Fruit fly (Drosophila melanogaster) whole organism, prepupa: ENCODE results near the gene kek5.

Experiments
- CG10631 ChIP-seq: fragments of 200-800 bp; sonication (Bioruptor generic); optimal IDR thresholded peaks from 2 replicates; lab custom pipeline; 2016; ENCODE audit warnings: missing biosample characterization, missing genetic modification characterization
- CG10669 ChIP-seq: fragments of 200-800 bp; sonication (Bioruptor generic); optimal IDR thresholded peaks from 3 replicates; lab custom pipeline; 2018; ENCODE audit warnings: missing biosample characterization, mild to moderate bottlenecking, missing genetic modification characterization, moderate library complexity
- CG11762 ChIP-seq: fragments of 200-800 bp; sonication (Bioruptor generic); optimal IDR thresholded peaks from 3 replicates; lab custom pipeline; 2016; ENCODE audit warnings: missing biosample characterization, missing genetic modification characterization; ENCODE audit not compliant: insufficient read depth
- CG11902 ChIP-seq: fragments of 200-800 bp; sonication (Bioruptor generic); optimal IDR thresholded peaks from 3 replicates; lab custom pipeline; 2016; ENCODE audit warnings: missing biosample characterization, missing genetic modification characterization
- CG1621 ChIP-seq: fragments of 200-800 bp; sonication (Bioruptor generic); optimal IDR thresholded peaks from 3 replicates; lab custom pipeline; 2018; ENCODE audit warnings: missing biosample characterization, mild to moderate bottlenecking, missing genetic modification characterization
- CG16779 ChIP-seq: fragments of 200-800 bp; sonication (Bioruptor generic); optimal IDR thresholded peaks from 3 replicates; lab custom pipeline; 2017; ENCODE audit warnings: missing biosample characterization, mild to moderate bottlenecking, missing genetic modification characterization
- CG3032 ChIP-seq: fragments of 200-800 bp; optimal IDR thresholded peaks from 2 replicates; lab custom pipeline; 2019; ENCODE audit warnings: missing biosample characterization, mild to moderate bottlenecking, missing genetic modification characterization, moderate library complexity
- CG31627 ChIP-seq: fragments of 200-800 bp; sonication (Bioruptor generic); optimal IDR thresholded peaks from 3 replicates; lab custom pipeline; 2016; ENCODE audit warnings: missing biosample characterization, missing genetic modification characterization
- CG32006 ChIP-seq: fragments of 200-800 bp; sonication (Bioruptor generic); optimal IDR thresholded peaks from 3 replicates; lab custom pipeline; 2017; ENCODE audit warnings: missing biosample characterization, mild to moderate bottlenecking, missing genetic modification characterization
- CG34406 ChIP-seq: fragments of 200-800 bp; sonication (Bioruptor generic); optimal IDR thresholded peaks from 3 replicates; lab custom pipeline; 2016; ENCODE audit warnings: missing biosample characterization, missing genetic modification characterization
- CG4318 ChIP-seq: fragments of 200-800 bp; sonication (Bioruptor generic); optimal IDR thresholded peaks from 3 replicates; lab custom pipeline; 2017; ENCODE audit warnings: missing biosample characterization, mild to moderate bottlenecking, missing genetic modification characterization
- CG6276 ChIP-seq: fragments of 200-800 bp; sonication (Bioruptor generic); optimal IDR thresholded peaks from 2 replicates; lab custom pipeline; 2017; ENCODE audit warnings: missing biosample characterization, mild to moderate bottlenecking, missing genetic modification characterization
- CG7368 ChIP-seq: fragments of 200-800 bp; sonication (Bioruptor generic); optimal IDR thresholded peaks from 3 replicates; lab custom pipeline; 2016; ENCODE audit warnings: missing biosample characterization, missing genetic modification characterization
- CG8119 ChIP-seq: fragments of 200-800 bp; sonication (Bioruptor generic); IDR thresholded peaks from 3 replicates; pipeline ENCODE4 v1.3.6; 2022; ENCODE audit warnings: missing biosample characterization, missing genetic modification characterization
- CG8319 ChIP-seq: fragments of 200-800 bp; sonication (Bioruptor generic); optimal IDR thresholded peaks from 3 replicates; lab custom pipeline; 2016; ENCODE audit warnings: missing biosample characterization, missing genetic modification characterization
- CG8632 ChIP-seq: fragments of 200-800 bp; sonication (Bioruptor generic); optimal IDR thresholded peaks from 3 replicates; lab custom pipeline; 2016; ENCODE audit warnings: missing biosample characterization, missing genetic modification characterization
- CG9139 ChIP-seq: fragments of 200-800 bp; sonication (Bioruptor generic); optimal IDR thresholded peaks from 3 replicates; lab custom pipeline; 2017; ENCODE audit warnings: missing biosample characterization, mild to moderate bottlenecking, missing genetic modification characterization
- Eip75B ChIP-seq: fragments of 200-800 bp; sonication (Bioruptor generic); optimal IDR thresholded peaks from 3 replicates; lab custom pipeline; 2016; ENCODE audit warnings: missing biosample characterization, missing genetic modification characterization
- Eip78C ChIP-seq: fragments of 200-800 bp; sonication (Bioruptor generic); peaks from one replicate; lab custom pipeline; 2016; ENCODE audit warnings: missing biosample characterization, missing genetic modification characterization
- Gug ChIP-seq: fragments of 200-800 bp; sonication (Bioruptor generic); IDR thresholded peaks from 2 replicates; pipeline ENCODE4 v1.3.6; 2022; ENCODE audit warnings: missing biosample characterization, missing genetic modification characterization
- Hr38 ChIP-seq: sonication (Bioruptor generic); optimal IDR thresholded peaks from 2 replicates; lab custom pipeline; 2016; ENCODE audit warnings: missing biosample characterization, missing genetic modification characterization
- Hr39 ChIP-seq: fragments of 200-800 bp; sonication (Bioruptor generic); optimal IDR thresholded peaks from 2 replicates; lab custom pipeline; 2016; ENCODE audit warnings: missing biosample characterization, missing genetic modification characterization
- Lpt ChIP-seq: fragments of 200-800 bp; sonication (Bioruptor generic); optimal IDR thresholded peaks from 3 replicates; lab custom pipeline; 2016; ENCODE audit warnings: missing biosample characterization, missing genetic modification characterization
- Met ChIP-seq: fragments of 200-800 bp; sonication (Bioruptor generic); optimal IDR thresholded peaks from 3 replicates; lab custom pipeline; 2016; ENCODE audit warnings: missing biosample characterization, missing genetic modification characterization
- OdsH ChIP-seq: fragments of 200-800 bp; sonication (Bioruptor generic); optimal IDR thresholded peaks from 3 replicates; lab custom pipeline; 2016; ENCODE audit warnings: missing biosample characterization, missing genetic modification characterization
- Smox ChIP-seq: fragments of 200-800 bp; sonication (Bioruptor generic); optimal IDR thresholded peaks from 3 replicates; lab custom pipeline; 2016; ENCODE audit warnings: missing biosample characterization, missing genetic modification characterization
- Sox102F ChIP-seq: fragments of 200-800 bp; sonication (Bioruptor generic); optimal IDR thresholded peaks from 2 replicates; lab custom pipeline; 2016; ENCODE audit warnings: missing biosample characterization, mild to moderate bottlenecking, missing genetic modification characterization
- Sox15 ChIP-seq: fragments of 200-800 bp; sonication (Bioruptor generic); optimal IDR thresholded peaks from 3 replicates; lab custom pipeline; 2016; ENCODE audit warnings: missing biosample characterization, missing genetic modification characterization
- acj6 ChIP-seq: fragments of 200-800 bp; sonication (Bioruptor generic); optimal IDR thresholded peaks from 3 replicates; lab custom pipeline; 2016; ENCODE audit warnings: missing biosample characterization, missing genetic modification characterization
- dac ChIP-seq: fragments of 200-800 bp; sonication (Bioruptor generic); optimal IDR thresholded peaks from 2 replicates; lab custom pipeline; 2017; ENCODE audit warnings: missing biosample characterization, mild to moderate bottlenecking, missing genetic modification characterization
- dsx ChIP-seq: fragments of 200-800 bp; optimal IDR thresholded peaks from 3 replicates; lab custom pipeline; 2019; ENCODE audit warnings: missing biosample characterization, mild to moderate bottlenecking, missing genetic modification characterization, moderate library complexity; ENCODE audit not compliant: poor library complexity, severe bottlenecking
- esn ChIP-seq: fragments of 200-800 bp; sonication (Bioruptor generic); optimal IDR thresholded peaks from 2 replicates; lab custom pipeline; 2016; ENCODE audit warnings: missing biosample characterization, mild to moderate bottlenecking, missing genetic modification characterization, moderate library complexity
- fd59A ChIP-seq: fragments of 200-800 bp; sonication (Bioruptor generic); optimal IDR thresholded peaks from 2 replicates; lab custom pipeline; 2017; ENCODE audit warnings: missing biosample characterization, mild to moderate bottlenecking, missing genetic modification characterization, missing genetic modification reagents
- lz ChIP-seq: fragments of 200-800 bp; sonication (Bioruptor generic); optimal IDR thresholded peaks from 3 replicates; lab custom pipeline; 2016; ENCODE audit warnings: missing biosample characterization, missing genetic modification characterization
- spab ChIP-seq: fragments of 200-800 bp; sonication (Bioruptor generic); optimal IDR thresholded peaks from 2 replicates; lab custom pipeline; 2017; ENCODE audit warnings: missing biosample characterization, mild to moderate bottlenecking, missing genetic modification characterization, missing genetic modification reagents
- ss ChIP-seq, 2 experiments: fragments of 200-800 bp; sonication (Bioruptor generic); optimal IDR thresholded peaks; 2 replicates in 1 of 2; 3 replicates in 1 of 2; lab custom pipeline; 2017 to 2018; ENCODE audit warnings: mild to moderate bottlenecking in 2 of 2, missing biosample characterization in 2 of 2, missing genetic modification characterization in 2 of 2, moderate library complexity in 1 of 2
- svp ChIP-seq: fragments of 200-800 bp; sonication (Bioruptor generic); peaks from one replicate; lab custom pipeline; 2016; ENCODE audit warnings: missing biosample characterization, missing genetic modification characterization
- topi ChIP-seq: fragments of 200-800 bp; sonication (Bioruptor generic); optimal IDR thresholded peaks from 3 replicates; lab custom pipeline; 2016; ENCODE audit warnings: missing biosample characterization, missing genetic modification characterization
- vri ChIP-seq: fragments of 200-800 bp; sonication (Bioruptor generic); optimal IDR thresholded peaks from 3 replicates; lab custom pipeline; 2016; ENCODE audit warnings: missing biosample characterization, mild to moderate bottlenecking, missing genetic modification characterization

kek5 gene

DNA sequence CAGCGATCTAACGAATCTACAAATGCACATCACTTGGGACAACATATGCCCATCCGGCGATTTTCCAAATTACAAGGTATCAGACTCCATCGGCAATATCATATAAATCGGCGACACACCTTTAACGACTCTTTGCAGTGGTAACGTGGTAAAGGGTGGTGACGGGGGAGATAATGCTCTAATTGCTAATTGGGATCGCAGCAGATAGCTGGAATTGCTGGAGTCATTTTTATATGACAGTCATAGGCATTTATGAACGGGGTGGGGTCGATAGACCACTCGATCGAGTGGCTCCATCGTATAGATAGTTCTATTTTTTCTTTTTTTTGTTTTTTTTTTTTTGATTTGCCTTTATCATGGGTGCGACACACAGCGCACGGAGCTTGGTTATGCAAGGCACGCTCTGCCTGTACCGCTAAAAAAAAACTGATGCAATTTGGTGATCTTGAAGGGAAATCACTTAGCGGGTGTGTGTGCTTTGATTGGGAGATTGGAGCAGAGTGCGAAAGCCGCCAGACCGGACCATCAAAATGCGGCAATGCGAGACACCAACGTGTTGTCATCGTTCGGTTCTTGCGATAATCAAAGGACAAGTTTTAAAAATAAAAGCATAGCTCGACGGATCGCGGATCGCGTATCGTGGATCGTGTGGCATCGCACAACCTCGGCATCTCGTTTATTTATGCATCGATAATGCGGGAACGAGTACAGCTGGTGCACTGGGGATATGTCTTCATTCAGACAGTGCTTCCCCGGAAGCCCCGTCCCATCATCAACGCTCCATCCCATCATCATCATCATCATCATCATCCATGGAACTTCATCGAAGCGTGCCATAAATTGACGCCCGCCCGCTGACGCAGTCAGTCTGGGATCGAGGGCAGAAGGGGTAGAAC lies 38.5 kb upstream of the kek5 start (continued):
- TF ChIP-seq dac (GFP tag; lab: Kevin White, UChicago) = no peak
- no peak for TF ChIP-seq CG10631
- TF ChIP-seq CG1621 (tag; lab: Kevin White, UChicago) = peak; percentile 35
- TF ChIP-seq CG31627 (GFP tag; lab: Kevin White, UChicago) = no peak
- no peak for TF ChIP-seq Eip75B (GFP tag; lab: Kevin White, UChicago)
- no peak for TF ChIP-seq CG7368 (GFP tag; lab: Kevin White, UChicago)
- peak; percentile 44 to 52 for TF ChIP-seq ss (GFP tag; optimal IDR thresholded peaks at IDR 0.05; lab: Kevin White, UChicago)
- no peak for TF ChIP-seq CG32006 (GFP tag; lab: Kevin White, UChicago)
- no peak for TF ChIP-seq CG4318 (GFP tag; lab: Kevin White, UChicago)

DNA sequence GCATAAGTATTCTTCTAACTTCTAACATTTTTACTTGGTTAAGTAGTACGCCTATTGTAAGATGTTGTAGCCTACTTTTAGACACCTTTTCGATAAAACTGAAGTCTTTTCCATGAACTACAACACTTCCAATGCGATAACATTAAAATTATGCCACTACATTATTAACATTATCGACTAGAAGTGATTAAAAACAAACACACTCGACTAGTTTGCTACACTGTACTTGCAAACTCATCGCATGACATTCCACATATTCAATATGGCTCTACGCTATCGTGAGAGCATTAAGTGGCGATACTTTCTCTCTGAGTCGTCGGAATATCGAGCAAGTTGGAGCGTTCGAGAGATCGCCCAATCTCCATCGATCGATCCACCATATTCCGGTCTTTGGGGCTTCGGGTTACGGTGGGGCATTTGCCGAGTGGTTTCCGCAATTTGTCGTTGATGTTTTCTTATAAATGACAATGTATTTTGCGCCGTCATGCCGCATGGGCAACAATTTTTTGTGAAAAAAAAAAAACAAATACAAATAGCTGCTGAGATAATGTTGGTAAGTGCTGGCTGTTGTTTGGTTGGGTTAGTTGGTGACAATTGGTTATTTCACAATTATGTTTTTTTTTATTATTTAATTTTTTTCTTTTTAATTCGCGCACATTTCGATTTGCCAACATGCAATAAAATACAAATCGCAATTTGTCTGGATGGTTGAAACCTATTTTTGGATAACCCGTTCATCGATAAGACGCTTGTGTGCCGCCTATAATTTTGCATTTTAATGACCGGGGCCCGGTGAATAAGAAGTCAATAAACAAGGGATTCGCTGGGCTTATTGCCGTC lies 37.3 kb upstream of the kek5 start:
- TF ChIP-seq svp (GFP tag; lab: Kevin White, UChicago) = peak; percentile 79
- peak; percentile 27; the same call in 1 of the 3 replicates for TF ChIP-seq CG8119 (GFP tag; lab: Robert Waterston, UW)
- TF ChIP-seq Smox = no peak
- peak; percentile 1 for TF ChIP-seq Sox102F (GFP tag; lab: Kevin White, UChicago)
- TF ChIP-seq Eip78C (GFP tag; lab: Kevin White, UChicago) = peak; percentile 71
- TF ChIP-seq dsx (GFP tag; lab: Kevin White, UChicago) = peak; percentile 40
- no peak for TF ChIP-seq Hr38
- TF ChIP-seq vri (GFP tag; lab: Kevin White, UChicago) = no peak

DNA sequence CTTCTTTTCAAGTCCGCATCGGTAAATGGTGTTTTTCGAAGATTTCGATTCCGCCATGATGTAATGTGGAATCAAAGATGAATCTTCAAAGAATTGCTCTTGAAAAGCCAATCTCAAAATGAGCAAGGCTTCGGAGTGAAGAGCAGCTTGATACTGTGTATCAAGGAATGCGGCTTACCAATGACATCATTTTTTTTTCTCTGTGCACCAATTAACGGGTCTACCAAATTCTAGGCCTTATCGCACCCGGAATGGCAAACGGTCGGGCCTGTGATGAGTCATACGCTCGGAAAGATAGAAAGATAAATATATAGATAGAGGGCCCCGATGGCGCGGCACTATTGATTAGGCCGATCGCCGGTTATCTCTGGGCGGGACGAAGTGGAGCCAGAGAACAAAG lies 36.4 kb upstream of the kek5 start:
- TF ChIP-seq CG7368 (GFP tag; lab: Kevin White, UChicago) = no peak
- peak; percentile 58 for TF ChIP-seq vri (GFP tag; lab: Kevin White, UChicago)
- no peak for TF ChIP-seq lz (GFP tag; lab: Kevin White, UChicago)
- TF ChIP-seq CG1621 (tag; lab: Kevin White, UChicago) = no peak
- TF ChIP-seq CG8632 (GFP tag; lab: Kevin White, UChicago) = no peak
- TF ChIP-seq Hr38 = no peak
- no peak for TF ChIP-seq topi (GFP tag; lab: Kevin White, UChicago)

DNA sequence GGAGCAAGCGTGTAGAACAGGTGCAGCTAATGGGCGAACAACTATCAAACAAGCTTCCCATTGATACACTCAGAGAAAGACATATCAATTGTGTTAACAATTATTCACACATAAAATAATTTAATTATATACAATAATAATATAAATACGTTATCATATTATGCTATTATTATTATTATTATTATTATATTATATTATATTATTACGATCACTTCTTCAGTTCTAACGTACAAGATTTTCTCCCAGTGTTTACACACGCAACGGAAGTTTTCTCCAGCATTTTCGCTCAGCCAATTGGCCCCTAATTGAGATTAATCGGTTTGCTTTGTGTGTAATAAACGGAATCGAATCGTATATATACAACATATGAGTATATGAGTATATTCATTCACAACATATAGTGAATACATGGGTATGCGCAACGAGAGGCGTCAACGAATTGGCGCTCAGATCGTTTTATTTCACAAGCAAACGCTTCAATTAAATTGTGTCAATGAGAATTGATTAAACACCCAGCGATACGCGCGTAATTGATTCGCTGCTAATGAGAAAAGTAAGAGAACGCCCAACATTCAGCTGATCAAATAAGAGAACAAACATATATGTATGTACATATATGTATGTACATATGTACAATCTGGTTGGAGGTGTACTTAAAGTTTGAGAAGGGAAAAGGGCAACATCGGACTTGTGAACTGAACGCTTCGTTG lies 35.8 kb upstream of the kek5 start:
- peak; percentile 29 for TF ChIP-seq CG9139 (GFP tag; lab: Kevin White, UChicago)
- TF ChIP-seq CG6276 (GFP tag; lab: Kevin White, UChicago) = peak; percentile 47
- TF ChIP-seq CG11902 (GFP tag; lab: Kevin White, UChicago) = no peak
- TF ChIP-seq CG3032 (tag; lab: Kevin White, UChicago) = peak; percentile 52
- TF ChIP-seq CG11762 = no peak
- peak; percentile 48 for TF ChIP-seq CG16779 (tag; lab: Kevin White, UChicago)
- no peak for TF ChIP-seq Met (GFP tag; lab: Kevin White, UChicago)
- TF ChIP-seq CG34406 (GFP tag; lab: Kevin White, UChicago) = peak; percentile 60
- no peak for TF ChIP-seq lz (GFP tag; lab: Kevin White, UChicago)
- peak; percentile 39 for TF ChIP-seq CG7368 (GFP tag; lab: Kevin White, UChicago)
- TF ChIP-seq CG10669 (GFP tag; lab: Kevin White, UChicago) = peak; percentile 22
- TF ChIP-seq CG10631 = peak; percentile 64
- TF ChIP-seq dsx (GFP tag; lab: Kevin White, UChicago) = peak; percentile 61
- peak; percentile 3 for TF ChIP-seq CG8319 (GFP tag; lab: Kevin White, UChicago)
- TF ChIP-seq fd59A (GFP tag; lab: Kevin White, UChicago) = no peak
- peak; percentile 40 for TF ChIP-seq OdsH (GFP tag; lab: Kevin White, UChicago)
- TF ChIP-seq Sox15 (GFP tag; lab: Kevin White, UChicago) = no peak
- peak; percentile 60 for TF ChIP-seq svp (GFP tag; lab: Kevin White, UChicago)
- peak; percentile 45 for TF ChIP-seq acj6 (GFP tag; lab: Kevin White, UChicago)
- no peak for TF ChIP-seq Eip75B (GFP tag; lab: Kevin White, UChicago)
- peak; percentile 35 for TF ChIP-seq spab
- TF ChIP-seq Lpt (GFP tag; lab: Kevin White, UChicago) = no peak
- TF ChIP-seq Gug (GFP tag; lab: Robert Waterston, UW) = peak; percentile 50
- TF ChIP-seq Hr39 (GFP tag; lab: Kevin White, UChicago) = no peak
- peak; percentile 7 for TF ChIP-seq esn (GFP tag; lab: Kevin White, UChicago)
- TF ChIP-seq CG4318 (GFP tag; lab: Kevin White, UChicago) = peak; percentile 37
